Fruit fly (Drosophila melanogaster) whole organism, prepupa: ENCODE measurements around the gene Ccp84Ac.

Experiments used
- CG6276 ChIP-seq: fragments of 200-800 bp; sonication (Bioruptor generic); optimal IDR thresholded peaks from 2 replicates; lab custom pipeline; 2017; ENCODE audit warnings: missing biosample characterization, mild to moderate bottlenecking, missing genetic modification characterization
- Eip93F ChIP-seq: fragments of 200-800 bp; sonication (Bioruptor generic); optimal IDR thresholded peaks from 2 replicates; lab custom pipeline; 2016; ENCODE audit warnings: missing biosample characterization, mild to moderate bottlenecking, missing genetic modification characterization
- Ets96B ChIP-seq: fragments of 200-800 bp; optimal IDR thresholded peaks from 2 replicates; lab custom pipeline; 2019; ENCODE audit warnings: missing biosample characterization, mild to moderate bottlenecking, missing genetic modification characterization, moderate library complexity
- eg ChIP-seq: fragments of 200-800 bp; sonication (Bioruptor generic); IDR thresholded peaks from 3 replicates; pipeline ENCODE4 v1.3.6; 2022; ENCODE audit warnings: missing biosample characterization, missing genetic modification characterization
- lz ChIP-seq: fragments of 200-800 bp; sonication (Bioruptor generic); optimal IDR thresholded peaks from 3 replicates; lab custom pipeline; 2016; ENCODE audit warnings: missing biosample characterization, missing genetic modification characterization
- salr ChIP-seq, 2 experiments: fragments of 200-800 bp; sonication (Bioruptor generic); optimal IDR thresholded peaks; 3 replicates each; lab custom pipeline; 2016 to 2018; ENCODE audit warnings: missing biosample characterization in 2 of 2, missing genetic modification characterization in 2 of 2, mild to moderate bottlenecking in 1 of 2
- ss ChIP-seq, 2 experiments: fragments of 200-800 bp; sonication (Bioruptor generic); optimal IDR thresholded peaks; 2 replicates in 1 of 2; 3 replicates in 1 of 2; lab custom pipeline; 2017 to 2018; ENCODE audit warnings: mild to moderate bottlenecking in 2 of 2, missing biosample characterization in 2 of 2, missing genetic modification characterization in 2 of 2, moderate library complexity in 1 of 2
- topi ChIP-seq: fragments of 200-800 bp; sonication (Bioruptor generic); optimal IDR thresholded peaks from 3 replicates; lab custom pipeline; 2016; ENCODE audit warnings: missing biosample characterization, missing genetic modification characterization

DNA sequence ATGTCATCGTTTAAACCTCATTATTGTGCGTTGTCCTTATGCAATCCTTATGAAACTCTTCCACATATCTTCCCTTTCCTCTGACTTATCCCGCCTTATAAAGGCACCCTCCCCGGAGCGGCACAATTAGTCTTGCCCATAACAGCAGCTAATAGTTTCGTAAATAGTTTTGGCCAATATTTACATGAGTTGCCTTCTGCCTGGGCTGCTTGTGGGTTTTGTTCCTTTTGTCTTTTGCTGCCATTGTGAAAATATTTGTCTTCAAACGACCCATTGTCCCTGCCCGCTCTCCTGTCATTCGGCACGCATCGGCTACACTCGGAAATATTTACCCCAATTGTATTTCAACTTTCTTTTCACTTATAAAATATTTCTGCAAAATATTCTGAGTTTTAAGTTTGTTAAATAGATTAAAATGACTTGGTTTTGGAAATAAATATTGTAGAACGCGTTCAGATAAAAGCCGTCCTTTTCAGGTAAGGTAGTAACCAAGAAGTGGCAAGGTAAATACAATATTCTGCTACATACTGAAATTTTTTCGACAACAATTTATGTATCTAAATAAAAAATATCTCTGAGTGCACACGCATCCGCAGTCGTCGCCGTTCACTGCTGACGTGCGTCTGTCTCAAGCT, 27.6 kb upstream of the Ccp84Ac start:
- TF ChIP-seq ss (GFP tag; optimal IDR thresholded peaks at IDR 0.05; lab: Kevin White, UChicago) = no peak
- TF ChIP-seq topi (GFP tag; lab: Kevin White, UChicago) = no peak
- no peak for TF ChIP-seq Eip93F (GFP tag; lab: Kevin White, UChicago)
- no peak for TF ChIP-seq salr (GFP tag; optimal IDR thresholded peaks at IDR 0.05; lab: Kevin White, UChicago)
- TF ChIP-seq eg (GFP tag; lab: Robert Waterston, UW) = no peak
- TF ChIP-seq lz (GFP tag; lab: Kevin White, UChicago) = no peak
- TF ChIP-seq Ets96B = no peak
- TF ChIP-seq CG6276 (GFP tag; lab: Kevin White, UChicago) = no peak
